Worm (Caenorhabditis elegans) whole organism, L4 larva: ENCODE measurements around the gene snr-3.
A peak's percentile ranks its signal among the peaks of the same experiment; 100 is the strongest.

Source experiments
- D1046.2 ChIP-seq: fragments of 200-800 bp; sonication (Bioruptor generic); IDR thresholded peaks from 2 replicates; pipeline ENCODE4 v1.3.6; 2022; ENCODE audit warnings: missing genetic modification characterization, missing compliant biosample characterization
- F49E8.2 ChIP-seq: sonication (generic microtip); optimal IDR thresholded peaks from 2 replicates; lab custom pipeline; 2016; ENCODE audit warnings: missing compliant biosample characterization, mild to moderate bottlenecking, missing genetic modification characterization, borderline replicate concordance
- Y48G9A.11 ChIP-seq: fragments of 200-800 bp; sonication (Bioruptor generic); IDR thresholded peaks from 2 replicates; pipeline ENCODE4 v1.3.6; 2022; ENCODE audit warnings: missing genetic modification reagents, missing genetic modification characterization, missing compliant biosample characterization
- Y5F2A.4 ChIP-seq: fragments of 200-800 bp; sonication (Bioruptor generic); optimal IDR thresholded peaks from 2 replicates; lab custom pipeline; 2018; ENCODE audit warnings: mild to moderate bottlenecking, missing genetic modification characterization, missing compliant biosample characterization
- aha-1 ChIP-seq: fragments of 150-350 bp; peaks from one replicate; lab custom pipeline; 2014; ENCODE audit warnings: missing biosample characterization, missing genetic modification characterization
- ceh-20 ChIP-seq: fragments of 200-800 bp; sonication (Bioruptor generic); IDR thresholded peaks from 2 replicates; pipeline ENCODE4 v1.3.6; 2022; ENCODE audit warnings: missing genetic modification reagents, missing genetic modification characterization, missing compliant biosample characterization
- ceh-28 ChIP-seq: fragments of 150-350 bp; optimal IDR thresholded peaks from 2 replicates; lab custom pipeline; 2014; ENCODE audit warnings: missing biosample characterization, missing genetic modification reagents, missing genetic modification characterization
- ces-1 ChIP-seq: fragments of 150-350 bp; sonication (generic microtip); optimal IDR thresholded peaks from 4 replicates; lab custom pipeline; 2014; ENCODE audit warnings: missing biosample characterization, missing genetic modification reagents, missing genetic modification characterization
- cey-2 ChIP-seq: sonication (generic microtip); optimal IDR thresholded peaks from 3 replicates; lab custom pipeline; 2017; ENCODE audit warnings: missing genetic modification characterization, mild to moderate bottlenecking, missing compliant biosample characterization, antibody characterized with exemption, borderline replicate concordance; ENCODE audit not compliant: insufficient read depth
- ctbp-1 ChIP-seq: fragments of 200-800 bp; sonication (Bioruptor generic); IDR thresholded peaks from 2 replicates; pipeline ENCODE4 v1.3.6; 2022; ENCODE audit warnings: missing genetic modification reagents, missing genetic modification characterization, missing compliant biosample characterization
- daf-12 ChIP-seq: fragments of 150-350 bp; optimal IDR thresholded peaks from 2 replicates; lab custom pipeline; 2014; ENCODE audit warnings: missing biosample characterization, missing genetic modification reagents, missing genetic modification characterization
- dmd-9 ChIP-seq: fragments of 200-800 bp; sonication (Bioruptor generic); IDR thresholded peaks from 2 replicates; pipeline ENCODE4 v1.3.6; 2022; ENCODE audit warnings: missing genetic modification reagents, missing genetic modification characterization, missing compliant biosample characterization
- duxl-1 ChIP-seq: sonication (generic microtip); optimal IDR thresholded peaks from 2 replicates; lab custom pipeline; 2016; ENCODE audit warnings: mild to moderate bottlenecking, missing genetic modification characterization, moderate library complexity, missing compliant biosample characterization; ENCODE audit not compliant: poor library complexity
- egl-27 ChIP-seq: sonication (generic microtip); optimal IDR thresholded peaks from 3 replicates; lab custom pipeline; 2017; ENCODE audit warnings: missing biosample characterization, missing genetic modification reagents, missing genetic modification characterization
- gei-8 ChIP-seq: fragments of 200-800 bp; sonication (Bioruptor generic); optimal IDR thresholded peaks from 2 replicates; lab custom pipeline; 2018; ENCODE audit warnings: mild to moderate bottlenecking, missing genetic modification characterization, missing compliant biosample characterization
- lin-15B ChIP-seq: fragments of 150-350 bp; sonication (generic microtip); optimal IDR thresholded peaks from 3 replicates; lab custom pipeline; 2014; ENCODE audit warnings: missing biosample characterization, missing genetic modification characterization
- lin-38 ChIP-seq: fragments of 200-800 bp; sonication (Bioruptor generic); IDR thresholded peaks from 2 replicates; pipeline ENCODE4 v1.3.6; 2022; ENCODE audit warnings: missing genetic modification reagents, missing genetic modification characterization, missing compliant biosample characterization
- lir-3 ChIP-seq: sonication (generic microtip); optimal IDR thresholded peaks from 2 replicates; lab custom pipeline; 2016; ENCODE audit warnings: mild to moderate bottlenecking, missing genetic modification characterization, missing compliant biosample characterization
- lsy-2 ChIP-seq, 2 experiments: fragments of 150-350 bp in 1 of 2; sonication (generic microtip) in 1 of 2; optimal IDR thresholded peaks; 2 replicates each; lab custom pipeline; 2014 to 2017; ENCODE audit warnings: missing biosample characterization in 2 of 2, missing genetic modification characterization in 2 of 2
- mxl-2 ChIP-seq: fragments of 200-800 bp; sonication (Bioruptor generic); conservative IDR thresholded peaks from 2 replicates; pipeline ENCODE4 v1.3.6; 2022; ENCODE audit warnings: missing genetic modification reagents, missing genetic modification characterization, missing compliant biosample characterization
- nhr-10 ChIP-seq: fragments of 150-350 bp; optimal IDR thresholded peaks from 2 replicates; lab custom pipeline; 2014; ENCODE audit warnings: missing biosample characterization, missing genetic modification characterization
- nhr-102 ChIP-seq: sonication (generic microtip); optimal IDR thresholded peaks from 2 replicates; lab custom pipeline; 2016; ENCODE audit warnings: mild to moderate bottlenecking, missing genetic modification characterization, moderate library complexity, missing compliant biosample characterization
- nhr-11 ChIP-seq: fragments of 150-350 bp; optimal IDR thresholded peaks from 2 replicates; lab custom pipeline; 2014; ENCODE audit warnings: missing biosample characterization, missing genetic modification characterization
- nhr-111 ChIP-seq: fragments of 200-800 bp; sonication (Bioruptor generic); optimal IDR thresholded peaks from 2 replicates; lab custom pipeline; 2018; ENCODE audit warnings: mild to moderate bottlenecking, missing genetic modification characterization, missing compliant biosample characterization
- nhr-28 ChIP-seq: fragments of 150-350 bp; optimal IDR thresholded peaks from 2 replicates; lab custom pipeline; 2014; ENCODE audit warnings: missing biosample characterization, missing genetic modification characterization
- nhr-48 ChIP-seq: sonication (generic microtip); optimal IDR thresholded peaks from 2 replicates; lab custom pipeline; 2016; ENCODE audit warnings: mild to moderate bottlenecking, missing genetic modification characterization, missing compliant biosample characterization
- nhr-6 ChIP-seq: fragments of 150-350 bp; optimal IDR thresholded peaks from 2 replicates; lab custom pipeline; 2014; ENCODE audit warnings: missing biosample characterization, missing genetic modification characterization
- pqm-1 ChIP-seq: sonication (generic microtip); optimal IDR thresholded peaks from 2 replicates; lab custom pipeline; 2017; ENCODE audit warnings: missing biosample characterization, missing genetic modification characterization
- rbr-2 ChIP-seq: sonication (generic microtip); optimal IDR thresholded peaks from 2 replicates; lab custom pipeline; 2016; ENCODE audit warnings: missing genotype, missing genetic modification characterization, missing compliant biosample characterization
- spr-3 ChIP-seq: fragments of 200-800 bp; sonication (Bioruptor generic); optimal IDR thresholded peaks from 2 replicates; lab custom pipeline; 2018; ENCODE audit warnings: mild to moderate bottlenecking, missing genetic modification characterization, missing compliant biosample characterization
- unc-130 ChIP-seq: sonication (generic microtip); optimal IDR thresholded peaks from 2 replicates; lab custom pipeline; 2016; ENCODE audit warnings: missing genetic modification reagents, missing genetic modification characterization, missing compliant biosample characterization
- unc-62 ChIP-seq, 3 experiments: fragments of 150-350 bp in 1 of 3; sonication (generic microtip); optimal IDR thresholded peaks in 2 of 3; peaks in 1 of 3; 1 replicate in 1 of 3; 2 replicates in 2 of 3; lab custom pipeline; 2014 to 2017; ENCODE audit warnings: missing biosample characterization in 3 of 3, missing genetic modification characterization in 3 of 3, missing genetic modification reagents in 3 of 3, missing genotype in 1 of 3
- zip-2 ChIP-seq: fragments of 150-350 bp; optimal IDR thresholded peaks from 2 replicates; lab custom pipeline; 2014; ENCODE audit warnings: missing biosample characterization, missing genetic modification characterization

The snr-3 gene

ce11 chrII:6497137-6497536 lies 7.6 kb upstream of the snr-3 start:
- TF ChIP-seq rbr-2 (tag; lab: Kevin White, UChicago) (no peak), unc-62 (GFP tag; optimal IDR thresholded peaks at IDR 0.05 in 1 of 2; lab: Kevin White, UChicago) (peak in 1 of 2 experiments; percentile 66), unc-62 (tag; optimal IDR thresholded peaks at IDR 0.05; lab: Kevin White, UChicago) (no peak)
- TF ChIP-seq, all 104 proteins: peak for 1

- TF ChIP-seq nhr-11: no peak
- TF ChIP-seq nhr-48: no peak
- TF ChIP-seq unc-62 (GFP tag; optimal IDR thresholded peaks at IDR 0.05 in 1 of 2; lab: Kevin White, UChicago): peak in 1 of 2 experiments; percentile 17
- no peak for TF ChIP-seq unc-62 (tag; optimal IDR thresholded peaks at IDR 0.05; lab: Kevin White, UChicago)
- no peak for TF ChIP-seq cey-2 (tag; lab: Kevin White, UChicago)
- TF ChIP-seq aha-1 (tag; lab: Kevin White, UChicago): peak; percentile 92
Measured at ce11 chrII:6496496-6496895, 6.9 kb upstream of the snr-3 start.

ce11 chrII:6493709-6494326 lies 4.3 kb upstream of the snr-3 start:
- TF ChIP-seq duxl-1 (tag; lab: Kevin White, UChicago) (peak; percentile 31), unc-130 (no peak), Y48G9A.11 (GFP tag; lab: Robert Waterston, UW) (peak; percentile 52; the same call in 1 of the 2 replicates), Y5F2A.4 (no peak), D1046.2 (GFP tag; lab: Robert Waterston, UW) (no peak), mxl-2 (GFP tag; lab: Robert Waterston, UW) (no peak), lin-38 (GFP tag; lab: Robert Waterston, UW) (peak; percentile 49), unc-62 (GFP tag; optimal IDR thresholded peaks at IDR 0.05 in 1 of 2; lab: Kevin White, UChicago) (peak in 1 of 2 experiments; percentile 94), unc-62 (tag; optimal IDR thresholded peaks at IDR 0.05; lab: Kevin White, UChicago) (no peak), nhr-10 (tag; lab: Kevin White, UChicago) (no peak), ceh-20 (GFP tag; lab: Robert Waterston, UW) (no peak), F49E8.2 (tag; lab: Kevin White, UChicago) (peak; percentile 26), lsy-2 (tag; optimal IDR thresholded peaks at IDR 0.05; lab: Kevin White, UChicago) (peak in 1 of 2 experiments; percentile 27)

- no peak for TF ChIP-seq ces-1 (GFP tag; lab: Kevin White, UChicago)
- no peak for TF ChIP-seq lin-38 (GFP tag; lab: Robert Waterston, UW)
- no peak for TF ChIP-seq nhr-111 (GFP tag; lab: Kevin White, UChicago)
- TF ChIP-seq nhr-6 (tag; lab: Kevin White, UChicago): no peak
- TF ChIP-seq ceh-28: no peak
- no peak for TF ChIP-seq nhr-102 (tag; lab: Kevin White, UChicago)
- TF ChIP-seq zip-2 (tag; lab: Kevin White, UChicago): no peak
- TF ChIP-seq mxl-2 (GFP tag; lab: Robert Waterston, UW): no peak
- no peak for TF ChIP-seq dmd-9
- no peak for TF ChIP-seq spr-3 (GFP tag; lab: Kevin White, UChicago)
- TF ChIP-seq daf-12 (tag; lab: Kevin White, UChicago): no peak
- TF ChIP-seq pqm-1 (tag; lab: Kevin White, UChicago): no peak
- no peak for TF ChIP-seq lin-15B
- TF ChIP-seq nhr-28 (tag; lab: Kevin White, UChicago): no peak
- no peak for TF ChIP-seq egl-27 (tag; lab: Kevin White, UChicago)
- TF ChIP-seq lir-3: no peak
- TF ChIP-seq gei-8: no peak
- TF ChIP-seq ctbp-1: no peak
Measured at ce11 chrII:6493139-6493538, 3.6 kb upstream of the snr-3 start.
